Worm (Caenorhabditis elegans): ENCODE measurements around the gene pxd-1.

DNA sequence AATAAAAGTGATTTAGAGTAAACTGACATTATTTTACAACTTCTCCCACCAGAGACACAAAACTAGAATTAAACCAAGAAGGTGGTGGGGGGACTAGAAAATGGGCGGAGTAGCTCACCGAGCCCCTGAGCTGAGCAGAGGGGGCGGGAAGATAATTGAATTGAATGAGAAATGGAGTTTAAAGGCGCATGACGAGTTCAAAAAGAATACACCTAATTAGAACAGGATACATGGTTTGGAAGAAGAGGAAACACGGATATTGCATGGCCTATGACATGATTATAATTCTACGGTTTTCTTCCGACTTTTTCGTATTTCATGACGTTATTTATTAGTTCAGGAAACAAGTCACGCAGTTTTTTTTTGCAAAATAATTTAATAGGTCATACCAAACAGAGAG lies 22.1 kb downstream of the pxd-1 start, which contains the start of gene T02C12.5:
- TF ChIP-seq unc-62 (GFP tag; optimal IDR thresholded peaks at IDR 0.05) (no peak), F49E8.2 (tag; optimal IDR thresholded peaks at IDR 0.05; ENCODE audit: insufficient read depth) (no peak), F39B2.1 (GFP tag; IDR thresholded peaks at IDR 0.05) (no peak), tlf-1 (GFP tag; optimal IDR thresholded peaks at IDR 0.05) (no peak), dpl-1 (GFP tag; optimal IDR thresholded peaks at IDR 0.05) (no peak), ama-1 (optimal IDR thresholded peaks at IDR 0.05) (no peak), ama-1 (GFP tag; optimal IDR thresholded peaks at IDR 0.05) (no peak), ceh-79 (tag; optimal IDR thresholded peaks at IDR 0.05) (no peak), K11D2.4 (GFP tag; IDR thresholded peaks at IDR 0.05) (no peak), F37B4.10 (GFP tag; IDR thresholded peaks at IDR 0.05) (no peak), B0019.2 (GFP tag; conservative IDR thresholded peaks at IDR 0.05) (no peak)
